In genomic region chr2L:10002408-10003358, dm6 we compare ENCODE assay signal across 3 fruit fly cellular contexts.
TF ChIP-seq lines count a peak whose summit lies in the region.

CG31875 (minus strand) TSS chr2L:10002736.
SoYb (minus strand) TSS chr2L:10002736.

- no peak for TF ChIP-seq CTCF in whole organism, embryonic (GFP tag; optimal IDR thresholded peaks at IDR 0.05; lab: Kevin White, UChicago)

TF ChIP-seq in whole organism, adult, 20 proteins besides CTCF, POLR2A, EP300 and RAD21:
- TF ChIP-seq tj (GFP tag; optimal IDR thresholded peaks at IDR 0.05; lab: Kevin White, UChicago) = peak; percentile 94
- TF ChIP-seq CG14711 (tag; optimal IDR thresholded peaks at IDR 0.05; lab: Kevin White, UChicago) = peak; percentile 58
- no peak for TF ChIP-seq pad (GFP tag; optimal IDR thresholded peaks at IDR 0.05; lab: Kevin White, UChicago)
- TF ChIP-seq Clk (GFP tag; optimal IDR thresholded peaks at IDR 0.05; lab: Kevin White, UChicago) = no peak
- TF ChIP-seq cic (GFP tag; optimal IDR thresholded peaks at IDR 0.05; lab: Kevin White, UChicago) = no peak
- no peak for TF ChIP-seq Mnt (GFP tag; optimal IDR thresholded peaks at IDR 0.05; lab: Kevin White, UChicago)
- no peak for TF ChIP-seq toe (GFP tag; optimal IDR thresholded peaks at IDR 0.05; lab: Kevin White, UChicago)
- peak; percentile 64 for TF ChIP-seq bab1 (GFP tag; optimal IDR thresholded peaks at IDR 0.05; lab: Kevin White, UChicago)
- no peak for TF ChIP-seq CG5204 (GFP tag; optimal IDR thresholded peaks at IDR 0.05; lab: Kevin White, UChicago)
- TF ChIP-seq CG1620 (GFP tag; optimal IDR thresholded peaks at IDR 0.05; lab: Kevin White, UChicago) = no peak
- TF ChIP-seq Crg-1 (GFP tag; optimal IDR thresholded peaks at IDR 0.05; lab: Kevin White, UChicago) = no peak
- TF ChIP-seq cnc (optimal IDR thresholded peaks at IDR 0.05; lab: Kevin White, UChicago) = no peak
- TF ChIP-seq Hr96 (GFP tag; optimal IDR thresholded peaks at IDR 0.05; lab: Kevin White, UChicago) = no peak
- no peak for TF ChIP-seq CG12768 (GFP tag; optimal IDR thresholded peaks at IDR 0.05; lab: Kevin White, UChicago)
- no peak for TF ChIP-seq CG11617 (GFP tag; optimal IDR thresholded peaks at IDR 0.05; lab: Kevin White, UChicago)
- peak; percentile 5 for TF ChIP-seq kay (GFP tag; lab: Kevin White, UChicago; ENCODE audit: borderline replicate concordance)
- TF ChIP-seq ovo (GFP tag; optimal IDR thresholded peaks at IDR 0.05; lab: Kevin White, UChicago) = no peak
- TF ChIP-seq CG33017 (tag; optimal IDR thresholded peaks at IDR 0.05; lab: Kevin White, UChicago) = no peak
- TF ChIP-seq CG7101 (tag; optimal IDR thresholded peaks at IDR 0.05; lab: Kevin White, UChicago) = no peak
- no peak for TF ChIP-seq CG7045 (GFP tag; optimal IDR thresholded peaks at IDR 0.05; lab: Kevin White, UChicago)

TF ChIP-seq in whole organism, embryonic, 481 proteins besides CTCF, POLR2A, EP300 and RAD21 (continues in another document):
- TF ChIP-seq CG33557 (GFP tag; optimal IDR thresholded peaks at IDR 0.05; lab: Kevin White, UChicago) = no peak
- no peak for TF ChIP-seq gcm (GFP tag; optimal IDR thresholded peaks at IDR 0.05; lab: Kevin White, UChicago)
- no peak for TF ChIP-seq CG9215 (GFP tag; IDR thresholded peaks at IDR 0.05; lab: Robert Waterston, UW)
- TF ChIP-seq CG17186 (GFP tag; optimal IDR thresholded peaks at IDR 0.05; lab: Kevin White, UChicago) = no peak
- 0 out of 2 replicates have a peak, but pooled peaks have one; percentile 34 for TF ChIP-seq E2f2 (GFP tag; IDR thresholded peaks at IDR 0.05; lab: Robert Waterston, UW)
- TF ChIP-seq Ets65A (GFP tag; lab: Kevin White, UChicago) = peak; percentile 87
- TF ChIP-seq CG14710 (tag; optimal IDR thresholded peaks at IDR 0.05; lab: Kevin White, UChicago) = no peak
- peak; percentile 9 for TF ChIP-seq Ets97D (GFP tag; optimal IDR thresholded peaks at IDR 0.05; lab: Kevin White, UChicago)
- TF ChIP-seq ara (GFP tag; IDR thresholded peaks at IDR 0.05; lab: Robert Waterston, UW) = no peak
- no peak for TF ChIP-seq ro (GFP tag; IDR thresholded peaks at IDR 0.05; lab: Robert Waterston, UW)
- TF ChIP-seq z (GFP tag; IDR thresholded peaks at IDR 0.05; lab: Robert Waterston, UW) = no peak
- TF ChIP-seq Hr3 (GFP tag; optimal IDR thresholded peaks at IDR 0.05; lab: Kevin White, UChicago) = no peak
- TF ChIP-seq tll (GFP tag; optimal IDR thresholded peaks at IDR 0.05; lab: Kevin White, UChicago) = no peak
- TF ChIP-seq CG17328 (GFP tag; IDR thresholded peaks at IDR 0.05; lab: Robert Waterston, UW) = 0 out of 2 replicates have a peak, but pooled peaks have one; percentile 9
- TF ChIP-seq fru (optimal IDR thresholded peaks at IDR 0.05; lab: Kevin White, UChicago) = no peak
- TF ChIP-seq lilli (GFP tag; optimal IDR thresholded peaks at IDR 0.05; lab: Kevin White, UChicago) = no peak
- TF ChIP-seq fd64A (GFP tag; optimal IDR thresholded peaks at IDR 0.05; lab: Kevin White, UChicago) = no peak
- TF ChIP-seq tup (GFP tag; optimal IDR thresholded peaks at IDR 0.05; lab: Kevin White, UChicago) = no peak
- TF ChIP-seq CG18476 (GFP tag; optimal IDR thresholded peaks at IDR 0.05; lab: Kevin White, UChicago) = no peak
- TF ChIP-seq CG10431 (GFP tag; optimal IDR thresholded peaks at IDR 0.05; lab: Kevin White, UChicago) = no peak
- no peak for TF ChIP-seq CG2678 (tag; optimal IDR thresholded peaks at IDR 0.05; lab: Kevin White, UChicago)
- TF ChIP-seq CG34376 (GFP tag; optimal IDR thresholded peaks at IDR 0.05; lab: Kevin White, UChicago) = no peak
- TF ChIP-seq CG18599 (GFP tag; optimal IDR thresholded peaks at IDR 0.05; lab: Kevin White, UChicago) = no peak
- no peak for TF ChIP-seq D (optimal IDR thresholded peaks at IDR 0.05; lab: Kevin White, UChicago)
- TF ChIP-seq D (GFP tag; optimal IDR thresholded peaks at IDR 0.05; lab: Kevin White, UChicago) = no peak
- no peak for TF ChIP-seq row (GFP tag; IDR thresholded peaks at IDR 0.05; lab: Robert Waterston, UW)
- no peak for TF ChIP-seq sug (tag; optimal IDR thresholded peaks at IDR 0.05; lab: Kevin White, UChicago)
- no peak for TF ChIP-seq CG12769 (tag; optimal IDR thresholded peaks at IDR 0.05; lab: Kevin White, UChicago)
- no peak for TF ChIP-seq cwo (GFP tag; optimal IDR thresholded peaks at IDR 0.05; lab: Kevin White, UChicago)
- TF ChIP-seq CG2889 (GFP tag; IDR thresholded peaks at IDR 0.05; lab: Robert Waterston, UW) = no peak
- no peak for TF ChIP-seq Doc3 (GFP tag; IDR thresholded peaks at IDR 0.05; lab: Robert Waterston, UW; ENCODE audit: partially characterized antibody)
- no peak for TF ChIP-seq CG10366 (GFP tag; IDR thresholded peaks at IDR 0.05; lab: Robert Waterston, UW)
- no peak for TF ChIP-seq unpg (GFP tag; optimal IDR thresholded peaks at IDR 0.05; lab: Kevin White, UChicago)
- TF ChIP-seq vfl (GFP tag; optimal IDR thresholded peaks at IDR 0.05; lab: Kevin White, UChicago) = no peak
- TF ChIP-seq CG7987 (GFP tag; optimal IDR thresholded peaks at IDR 0.05; lab: Kevin White, UChicago) = peak; percentile 29
- TF ChIP-seq CG17802 (tag; optimal IDR thresholded peaks at IDR 0.05; lab: Kevin White, UChicago) = no peak
- TF ChIP-seq CG8478 (optimal IDR thresholded peaks at IDR 0.05; lab: Kevin White, UChicago) = no peak
- no peak for TF ChIP-seq Camta (GFP tag; optimal IDR thresholded peaks at IDR 0.05; lab: Kevin White, UChicago)
- TF ChIP-seq nom (GFP tag; optimal IDR thresholded peaks at IDR 0.05; lab: Kevin White, UChicago) = no peak
- no peak for TF ChIP-seq ewg (GFP tag; optimal IDR thresholded peaks at IDR 0.05; lab: Kevin White, UChicago)

TF ChIP-seq in whole organism, prepupa, 60 proteins besides CTCF, POLR2A, EP300 and RAD21:
- TF ChIP-seq Eip78C (GFP tag; lab: Kevin White, UChicago) (peak; percentile 21), Blimp-1 (GFP tag; optimal IDR thresholded peaks at IDR 0.05; lab: Kevin White, UChicago) (no peak), Gug (GFP tag; IDR thresholded peaks at IDR 0.05; lab: Robert Waterston, UW) (no peak), CG6808 (GFP tag; optimal IDR thresholded peaks at IDR 0.05; lab: Kevin White, UChicago) (no peak), Sox15 (GFP tag; optimal IDR thresholded peaks at IDR 0.05; lab: Kevin White, UChicago) (no peak), fd59A (GFP tag; optimal IDR thresholded peaks at IDR 0.05; lab: Kevin White, UChicago) (no peak), CG8119 (GFP tag; IDR thresholded peaks at IDR 0.05; lab: Robert Waterston, UW) (no peak), CG11902 (GFP tag; optimal IDR thresholded peaks at IDR 0.05; lab: Kevin White, UChicago) (no peak)
